Worm (Caenorhabditis elegans) whole organism, L4/young adult: ENCODE measurements around the gene nlp-16.

Experiments used
- W03F9.2 ChIP-seq: fragments of 150-350 bp; optimal IDR thresholded peaks from 2 replicates; lab custom pipeline; 2014; ENCODE audit warnings: missing biosample characterization, missing genetic modification characterization
- dao-5 ChIP-seq: sonication (generic microtip); optimal IDR thresholded peaks from 2 replicates; lab custom pipeline; 2016; ENCODE audit warnings: missing genotype, missing genetic modification characterization, moderate library complexity, missing compliant biosample characterization
- him-1 ChIP-seq: sonication (generic microtip); optimal IDR thresholded peaks from 2 replicates; lab custom pipeline; 2016; ENCODE audit warnings: missing genotype, missing genetic modification reagents, missing genetic modification characterization, missing compliant biosample characterization

ce11 chrIV:6269346-6269745 is 9.7 kb upstream of the nlp-16 start, which contains the start of gene srv-30:
- no peak for TF ChIP-seq W03F9.2 (tag; lab: Kevin White, UChicago)
- no peak for TF ChIP-seq dao-5
- no peak for TF ChIP-seq him-1
